Fruit fly (Drosophila melanogaster) whole organism, embryonic: ENCODE measurements around the gene Pgant2.

Experiments used
- Asciz ChIP-seq: fragments of 200-800 bp; sonication (Bioruptor generic); optimal IDR thresholded peaks from 2 replicates; lab custom pipeline; 2017; ENCODE audit warnings: missing biosample characterization, mild to moderate bottlenecking, missing genetic modification characterization, missing genetic modification reagents
- Atf3 ChIP-seq: fragments of 200-800 bp; sonication (Bioruptor generic); optimal IDR thresholded peaks from 3 replicates; lab custom pipeline; 2016; ENCODE audit warnings: missing biosample characterization, missing genetic modification characterization
- Atf6 ChIP-seq: fragments of 200-800 bp; sonication (Bioruptor generic); IDR thresholded peaks from 2 replicates; pipeline ENCODE4 v1.3.6; 2022; ENCODE audit warnings: missing biosample characterization, missing genetic modification characterization
- Awh ChIP-seq: fragments of 200-800 bp; sonication (Bioruptor generic); IDR thresholded peaks from 2 replicates; pipeline ENCODE4, ENCODE4 v1.3.6; 2022; ENCODE audit warnings: missing biosample characterization, missing genetic modification characterization
- Blimp-1 ChIP-seq: fragments of 200-800 bp; sonication (Bioruptor generic); optimal IDR thresholded peaks from 3 replicates; lab custom pipeline; 2018; ENCODE audit warnings: missing biosample characterization, missing genetic modification characterization, mild to moderate bottlenecking, moderate library complexity, missing genetic modification reagents
- CG10366 ChIP-seq: fragments of 200-800 bp; sonication (Bioruptor generic); IDR thresholded peaks from 2 replicates; pipeline ENCODE4 v1.3.6; 2022; ENCODE audit warnings: missing biosample characterization, missing genetic modification characterization
- CG11247 ChIP-seq: fragments of 200-800 bp; sonication (Bioruptor generic); IDR thresholded peaks from 2 replicates; pipeline ENCODE4 v1.3.6; 2022; ENCODE audit warnings: missing biosample characterization, missing genetic modification characterization
- CG11398 ChIP-seq: fragments of 200-800 bp; sonication (Bioruptor generic); optimal IDR thresholded peaks from 2 replicates; lab custom pipeline; 2016; ENCODE audit warnings: missing biosample characterization, missing genetic modification characterization
- CG11504 ChIP-seq: fragments of 200-800 bp; sonication (Bioruptor generic); optimal IDR thresholded peaks from 3 replicates; lab custom pipeline; 2019; ENCODE audit warnings: missing biosample characterization, mild to moderate bottlenecking, missing genetic modification characterization, moderate library complexity
- CG11695 ChIP-seq: fragments of 200-800 bp; sonication (Bioruptor generic); IDR thresholded peaks from 3 replicates; pipeline ENCODE4 v1.3.6; 2022; ENCODE audit warnings: missing biosample characterization, missing genetic modification characterization
- CG12391 ChIP-seq: fragments of 200-800 bp; sonication (Bioruptor generic); optimal IDR thresholded peaks from 3 replicates; lab custom pipeline; 2018; ENCODE audit warnings: missing biosample characterization, mild to moderate bottlenecking, missing genetic modification characterization, moderate library complexity
- CG15601 ChIP-seq: fragments of 200-800 bp; sonication (Bioruptor generic); optimal IDR thresholded peaks from 3 replicates; lab custom pipeline; 2019; ENCODE audit warnings: missing biosample characterization, mild to moderate bottlenecking, missing genetic modification characterization, moderate library complexity
- CG17361 ChIP-seq: fragments of 200-800 bp; sonication (Bioruptor generic); IDR thresholded peaks from 3 replicates; pipeline ENCODE4 v1.3.6; 2022; ENCODE audit warnings: missing biosample characterization, missing genetic modification characterization
- CG17829 ChIP-seq: fragments of 200-800 bp; optimal IDR thresholded peaks from 2 replicates; lab custom pipeline; 2019; ENCODE audit warnings: missing biosample characterization, mild to moderate bottlenecking, missing genetic modification characterization, moderate library complexity
- CG30403 ChIP-seq: fragments of 200-800 bp; sonication (Bioruptor generic); optimal IDR thresholded peaks from 3 replicates; lab custom pipeline; 2016; ENCODE audit warnings: missing biosample characterization, missing genetic modification characterization
- CG3407 ChIP-seq: fragments of 200-800 bp; sonication (Bioruptor generic); optimal IDR thresholded peaks from 2 replicates; lab custom pipeline; 2018; ENCODE audit warnings: missing biosample characterization, mild to moderate bottlenecking, missing genetic modification characterization
- CG3995 ChIP-seq: fragments of 200-800 bp; sonication (Bioruptor generic); optimal IDR thresholded peaks from 3 replicates; lab custom pipeline; 2016; ENCODE audit warnings: missing biosample characterization, missing genetic modification characterization
- CG4360 ChIP-seq: fragments of 200-800 bp; sonication (Bioruptor generic); IDR thresholded peaks from 2 replicates; pipeline ENCODE4 v1.3.6; 2022; ENCODE audit warnings: missing biosample characterization, missing genetic modification characterization
- CG43689 ChIP-seq: fragments of 200-800 bp; sonication (Bioruptor generic); IDR thresholded peaks from 2 replicates; pipeline ENCODE4 v1.3.6; 2022; ENCODE audit warnings: missing biosample characterization, missing genetic modification characterization
- CG4617 ChIP-seq: fragments of 200-800 bp; sonication (Bioruptor generic); optimal IDR thresholded peaks from 3 replicates; lab custom pipeline; 2016; ENCODE audit warnings: missing biosample characterization, missing genetic modification characterization, borderline replicate concordance
- CG8281 ChIP-seq: fragments of 200-800 bp; sonication (Bioruptor generic); optimal IDR thresholded peaks from 2 replicates; lab custom pipeline; 2018; ENCODE audit warnings: missing biosample characterization, mild to moderate bottlenecking, missing genetic modification characterization, moderate library complexity
- CG9797 ChIP-seq: fragments of 200-800 bp; sonication (Bioruptor generic); optimal IDR thresholded peaks from 3 replicates; lab custom pipeline; 2018; ENCODE audit warnings: missing biosample characterization, mild to moderate bottlenecking, missing genetic modification characterization
- GATAe ChIP-seq: fragments of 200-800 bp; sonication (Bioruptor generic); conservative IDR thresholded peaks from 2 replicates; pipeline ENCODE4 v1.3.6; 2022; ENCODE audit warnings: missing biosample characterization, missing genetic modification characterization
- Hr39 ChIP-seq: fragments of >200 bp; optimal IDR thresholded peaks from 2 replicates; lab custom pipeline; 2017
- Lhr ChIP-seq: fragments of 200-800 bp; sonication (Bioruptor generic); optimal IDR thresholded peaks from 3 replicates; lab custom pipeline; 2017; ENCODE audit warnings: mild to moderate bottlenecking, missing biosample characterization, missing genetic modification reagents, missing genetic modification characterization
- MBD-R2 ChIP-seq: fragments of 200-800 bp; sonication (Bioruptor generic); IDR thresholded peaks from 2 replicates; pipeline ENCODE4 v1.3.6; 2022; ENCODE audit warnings: missing biosample characterization, missing genetic modification characterization
- Max ChIP-seq: fragments of 200-800 bp; sonication (Bioruptor generic); optimal IDR thresholded peaks from 2 replicates; lab custom pipeline; 2016; ENCODE audit warnings: missing biosample characterization, mild to moderate bottlenecking, missing genetic modification characterization
- NK7.1 ChIP-seq: fragments of 200-800 bp; sonication (Bioruptor generic); optimal IDR thresholded peaks from 3 replicates; lab custom pipeline; 2016; ENCODE audit warnings: missing biosample characterization, missing genetic modification characterization
- Oli ChIP-seq: fragments of 200-800 bp; sonication (Bioruptor generic); optimal IDR thresholded peaks from 2 replicates; lab custom pipeline; 2018; ENCODE audit warnings: missing biosample characterization, mild to moderate bottlenecking, missing genetic modification characterization, moderate library complexity
- Sry-β ChIP-seq: fragments of 200-800 bp; sonication (Bioruptor generic); optimal IDR thresholded peaks from 2 replicates; lab custom pipeline; 2018; ENCODE audit warnings: missing biosample characterization, mild to moderate bottlenecking, missing genetic modification characterization, moderate library complexity
- Usf ChIP-seq: fragments of 200-800 bp; sonication (Bioruptor generic); optimal IDR thresholded peaks from 2 replicates; lab custom pipeline; 2017; ENCODE audit warnings: missing genotype, missing biosample characterization, missing genetic modification characterization
- ac ChIP-seq: fragments of 200-800 bp; sonication (Bioruptor generic); optimal IDR thresholded peaks from 3 replicates; lab custom pipeline; 2017; ENCODE audit warnings: missing biosample characterization, mild to moderate bottlenecking, missing genetic modification characterization
- ci ChIP-seq: fragments of 200-800 bp; sonication (Bioruptor generic); IDR thresholded peaks from 3 replicates; pipeline ENCODE4 v1.3.6; 2022; ENCODE audit warnings: missing biosample characterization, missing genetic modification characterization
- crc ChIP-seq: fragments of 200-800 bp; sonication (Bioruptor generic); optimal IDR thresholded peaks from 2 replicates; lab custom pipeline; 2016; ENCODE audit warnings: missing biosample characterization, missing genetic modification characterization
- da ChIP-seq: fragments of 200-800 bp; sonication (Bioruptor generic); optimal IDR thresholded peaks from 2 replicates; lab custom pipeline; 2016; ENCODE audit warnings: missing biosample characterization, missing genetic modification characterization
- emc ChIP-seq: fragments of 200-800 bp; sonication (Bioruptor generic); optimal IDR thresholded peaks from 2 replicates; lab custom pipeline; 2016; ENCODE audit warnings: missing biosample characterization, missing genetic modification characterization
- eve ChIP-seq, 2 experiments: fragments of >200 bp; optimal IDR thresholded peaks; 2 replicates each; lab custom pipeline; 2017; ENCODE audit warnings: missing biosample characterization in 2 of 2, missing genetic modification characterization in 2 of 2
- gsb ChIP-seq: fragments of 200-800 bp; sonication (Bioruptor generic); IDR thresholded peaks from 2 replicates; pipeline ENCODE4 v1.3.6; 2022; ENCODE audit warnings: missing biosample characterization, missing genetic modification characterization
- hb ChIP-seq: fragments of 200-800 bp; sonication (Bioruptor generic); IDR thresholded peaks from 3 replicates; pipeline ENCODE4 v1.3.6; 2022; ENCODE audit warnings: missing biosample characterization, missing genetic modification characterization; ENCODE audit not compliant: partially characterized antibody
- klu ChIP-seq: fragments of 200-800 bp; sonication (Bioruptor generic); IDR thresholded peaks from 2 replicates; pipeline ENCODE4 v1.3.6; 2022; ENCODE audit warnings: missing biosample characterization, missing genetic modification characterization
- lab ChIP-seq: fragments of 200-800 bp; sonication (Bioruptor generic); optimal IDR thresholded peaks from 3 replicates; lab custom pipeline; 2017; ENCODE audit warnings: missing biosample characterization, missing genetic modification characterization, mild to moderate bottlenecking, moderate library complexity, missing genetic modification reagents
- lbe ChIP-seq: fragments of 200-800 bp; sonication (Bioruptor generic); optimal IDR thresholded peaks from 2 replicates; lab custom pipeline; 2016; ENCODE audit warnings: missing biosample characterization, mild to moderate bottlenecking, missing genetic modification characterization
- luna ChIP-seq: fragments of 200-800 bp; sonication (Bioruptor generic); optimal IDR thresholded peaks from 2 replicates; lab custom pipeline; 2016; ENCODE audit warnings: missing biosample characterization, missing genetic modification characterization
- nerfin-2 ChIP-seq: fragments of 200-800 bp; sonication (Bioruptor generic); IDR thresholded peaks from 2 replicates; pipeline ENCODE4 v1.3.6; 2022; ENCODE audit warnings: missing biosample characterization, missing genetic modification characterization; ENCODE audit not compliant: partially characterized antibody
- run ChIP-seq: fragments of 200-800 bp; sonication (Bioruptor generic); optimal IDR thresholded peaks from 3 replicates; lab custom pipeline; 2018; ENCODE audit warnings: missing biosample characterization, mild to moderate bottlenecking, missing genetic modification characterization
- sd ChIP-seq: fragments of 200-800 bp; sonication (Bioruptor generic); optimal IDR thresholded peaks from 3 replicates; lab custom pipeline; 2018; ENCODE audit warnings: missing biosample characterization, mild to moderate bottlenecking, missing genetic modification characterization, moderate library complexity
- shn ChIP-seq: fragments of 200-800 bp; sonication (Bioruptor generic); optimal IDR thresholded peaks from 3 replicates; lab custom pipeline; 2016; ENCODE audit warnings: missing biosample characterization, missing genetic modification characterization
- sima ChIP-seq: fragments of 200-800 bp; sonication (Bioruptor generic); optimal IDR thresholded peaks from 2 replicates; lab custom pipeline; 2016; ENCODE audit warnings: missing biosample characterization, missing genetic modification characterization
- sqz ChIP-seq: fragments of 200-800 bp; sonication (Bioruptor generic); optimal IDR thresholded peaks from 3 replicates; lab custom pipeline; 2018; ENCODE audit warnings: missing biosample characterization, mild to moderate bottlenecking, missing genetic modification characterization
- sug ChIP-seq: fragments of 200-800 bp; optimal IDR thresholded peaks from 2 replicates; lab custom pipeline; 2019; ENCODE audit warnings: missing biosample characterization, mild to moderate bottlenecking, missing genetic modification characterization, moderate library complexity
- tup ChIP-seq: fragments of 200-800 bp; sonication (Bioruptor generic); optimal IDR thresholded peaks from 2 replicates; lab custom pipeline; 2016; ENCODE audit warnings: missing biosample characterization, mild to moderate bottlenecking, missing genetic modification characterization, moderate library complexity

Gene Pgant2

dm6 chr2L:3417613-3418012 lies 8.9 kb downstream of the Pgant2 start (continued):
- TF ChIP-seq emc (GFP tag; lab: Kevin White, UChicago) (no peak), da (GFP tag; lab: Kevin White, UChicago) (no peak), gsb (GFP tag; lab: Robert Waterston, UW) (no peak), CG17361 (GFP tag; lab: Robert Waterston, UW) (no peak), Lhr (GFP tag; lab: Kevin White, UChicago) (no peak), CG4360 (GFP tag; lab: Robert Waterston, UW) (no peak), CG4617 (GFP tag; lab: Kevin White, UChicago) (no peak), NK7.1 (GFP tag; lab: Kevin White, UChicago) (no peak), lab (GFP tag; lab: Kevin White, UChicago) (no peak), Blimp-1 (peak; percentile 45), nerfin-2 (GFP tag; lab: Robert Waterston, UW) (no peak), CG3407 (GFP tag; lab: Kevin White, UChicago) (no peak), Atf6 (GFP tag; lab: Robert Waterston, UW) (no peak), run (tag; lab: Kevin White, UChicago) (no peak), luna (GFP tag; lab: Kevin White, UChicago) (no peak), CG9797 (GFP tag; lab: Kevin White, UChicago) (no peak), hb (GFP tag; lab: Robert Waterston, UW) (no peak), Awh (GFP tag; lab: Robert Waterston, UW) (peak; percentile 29; the same call in 1 of the 2 replicates), Max (GFP tag; lab: Kevin White, UChicago) (no peak), CG11247 (GFP tag; lab: Robert Waterston, UW) (no peak), sima (GFP tag; lab: Kevin White, UChicago) (no peak), sd (tag; lab: Kevin White, UChicago) (peak; percentile 33), CG17829 (tag; lab: Kevin White, UChicago) (no peak), CG11398 (GFP tag; lab: Kevin White, UChicago) (no peak), CG43689 (GFP tag; lab: Robert Waterston, UW) (no peak), Sry-β (GFP tag; lab: Kevin White, UChicago) (no peak), CG3995 (GFP tag; lab: Kevin White, UChicago) (no peak), CG12391 (no peak), MBD-R2 (GFP tag; lab: Robert Waterston, UW) (no peak), Asciz (no peak), sqz (GFP tag; lab: Kevin White, UChicago) (no peak), CG11504 (tag; lab: Kevin White, UChicago) (no peak), shn (no peak), CG15601 (tag; lab: Kevin White, UChicago) (no peak), sug (tag; lab: Kevin White, UChicago) (no peak), CG30403 (no peak), Atf3 (no peak)

dm6 chr2L:3416527-3417304 lies 9.8 kb downstream of the Pgant2 start, which contains the start of gene CG31952:
TSS of gene CG31952 (plus strand) at chr2L:3416693.
- TF ChIP-seq GATAe (GFP tag; lab: Robert Waterston, UW) (no peak), Hr39 (lab: Kevin White, UChicago) (no peak), lbe (no peak), Usf (no peak), Oli (tag; lab: Kevin White, UChicago) (no peak), eve (GFP tag; optimal IDR thresholded peaks at IDR 0.05; lab: Kevin White, UChicago) (no peak), crc (GFP tag; lab: Kevin White, UChicago) (no peak), ci (GFP tag; lab: Robert Waterston, UW) (no peak), tup (no peak), hb (GFP tag; lab: Robert Waterston, UW) (no peak), CG8281 (tag; lab: Kevin White, UChicago) (no peak), CG10366 (GFP tag; lab: Robert Waterston, UW) (no peak), ac (no peak), CG11695 (GFP tag; lab: Robert Waterston, UW) (peak; percentile 55; the same call in 2 of the 3 replicates), klu (no peak)
